Worm (Caenorhabditis elegans) whole organism, L4/young adult: ENCODE measurements around the gene clec-158.

Source experiments
- W03F9.2 ChIP-seq: fragments of 150-350 bp; optimal IDR thresholded peaks from 2 replicates; lab custom pipeline; 2014; ENCODE audit warnings: missing biosample characterization, missing genetic modification characterization
- dao-5 ChIP-seq: sonication (generic microtip); optimal IDR thresholded peaks from 2 replicates; lab custom pipeline; 2016; ENCODE audit warnings: missing genotype, missing genetic modification characterization, moderate library complexity, missing compliant biosample characterization
- him-1 ChIP-seq: sonication (generic microtip); optimal IDR thresholded peaks from 2 replicates; lab custom pipeline; 2016; ENCODE audit warnings: missing genotype, missing genetic modification reagents, missing genetic modification characterization, missing compliant biosample characterization

ce11 chrIII:6837320-6837719 is 22.1 kb downstream of the clec-158 start:
- TF ChIP-seq dao-5 (no peak), him-1 (no peak), W03F9.2 (tag; lab: Kevin White, UChicago) (no peak)
